Fruit fly (Drosophila melanogaster): ENCODE results near the gene Icmt.

The Icmt gene

DNA sequence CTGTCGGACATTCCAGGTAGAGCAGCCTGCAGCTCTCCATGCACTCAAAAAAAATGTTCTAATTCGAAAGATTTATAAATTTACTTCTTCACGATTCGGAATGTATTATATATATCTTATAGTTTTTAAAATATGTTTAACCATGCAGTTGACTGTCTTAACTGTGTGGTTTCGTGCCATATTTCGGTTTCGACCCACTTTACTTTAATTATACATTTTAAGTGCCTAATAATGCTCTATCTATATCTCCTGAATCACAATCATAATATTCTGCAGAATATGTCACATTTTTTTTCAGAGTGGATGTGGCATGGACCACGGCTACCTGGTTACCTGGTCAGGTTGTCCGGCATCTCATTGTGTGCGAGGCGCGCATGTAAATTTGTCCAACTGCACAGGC, 31.6 kb downstream of the Icmt start:
- TF ChIP-seq CTCF (optimal IDR thresholded peaks at IDR 0.05): no peak
- no peak for TF ChIP-seq CG8478 (optimal IDR thresholded peaks at IDR 0.05)

dm6 chr3L:13050675-13051202, 32.7 kb downstream of the Icmt start:
- TF ChIP-seq CTCF (optimal IDR thresholded peaks at IDR 0.05) (no peak), CG8478 (optimal IDR thresholded peaks at IDR 0.05) (no peak)

DNA sequence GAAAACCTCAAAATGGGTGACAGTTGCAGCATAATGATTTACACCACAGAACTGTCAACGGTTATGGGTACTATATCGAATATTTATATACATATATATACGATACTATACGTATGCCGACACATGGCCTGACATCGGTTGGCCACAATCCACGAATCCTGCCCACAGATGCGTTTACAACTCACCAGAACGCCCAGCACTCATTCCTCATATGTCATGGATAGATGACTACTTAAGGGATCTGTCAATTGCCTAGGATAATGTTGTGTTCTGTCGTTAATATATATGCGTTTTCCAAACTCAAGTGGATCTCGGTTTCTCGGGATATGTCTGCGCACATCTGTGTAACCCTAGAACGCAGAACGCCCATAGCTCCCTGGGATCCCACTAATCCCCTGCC, 40.4 kb downstream of the Icmt start:
- TF ChIP-seq CG8478 (optimal IDR thresholded peaks at IDR 0.05): no peak
- no peak for TF ChIP-seq CTCF (optimal IDR thresholded peaks at IDR 0.05)

DNA sequence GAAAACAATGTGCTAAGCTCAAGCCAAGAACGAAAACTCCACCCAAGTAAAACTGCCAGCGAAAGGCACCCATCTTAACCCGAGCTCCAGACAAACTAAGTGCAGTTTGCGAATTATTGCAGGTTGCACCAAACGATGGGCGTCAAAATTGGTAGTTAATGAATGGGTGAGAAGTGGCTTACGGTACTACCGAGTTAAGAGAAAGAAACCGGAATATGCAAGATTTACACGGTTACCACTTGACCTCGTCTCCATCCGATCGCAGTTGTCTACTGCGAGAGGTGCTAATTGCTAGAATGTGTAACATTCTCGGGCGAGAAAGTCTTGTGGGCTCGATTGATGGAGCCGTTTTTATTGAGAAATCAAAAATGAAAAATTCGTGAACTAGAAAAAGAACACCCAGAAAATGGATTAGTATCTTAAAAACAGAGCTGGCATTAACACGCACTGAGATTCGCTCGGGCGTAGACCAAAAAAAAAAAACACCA, 43.3 kb downstream of the Icmt start, which contains the start of the genes CG14115 and CG34428:
CG14115 (minus strand) TSS at position 101 of the 488 bp plus-strand sequence.
CG34428 (plus strand) TSS at position 438 of the 488 bp plus-strand sequence.
- no peak for TF ChIP-seq CTCF (optimal IDR thresholded peaks at IDR 0.05)
- TF ChIP-seq CG8478 (optimal IDR thresholded peaks at IDR 0.05): no peak

DNA sequence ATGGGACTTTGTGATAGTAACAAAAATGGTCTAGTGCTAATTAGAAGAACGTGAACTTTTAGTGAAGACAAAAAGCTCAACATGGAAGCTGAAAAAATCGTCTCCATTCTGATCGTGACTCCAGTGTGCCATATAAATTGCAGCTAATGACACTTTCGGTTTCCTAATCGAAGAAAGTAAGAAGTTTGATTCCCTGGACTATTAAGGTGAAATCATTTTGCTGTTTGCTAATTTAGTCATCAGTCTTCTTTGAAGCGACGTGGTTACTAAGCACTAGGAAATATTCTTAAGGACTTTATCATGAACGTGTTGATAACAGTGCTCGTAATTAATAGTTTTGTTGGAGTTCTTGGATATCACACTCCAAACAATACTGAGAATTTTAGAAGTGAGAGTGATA, 44.7 kb downstream of the Icmt start, which contains the start of gene CG34429:
CG34429 (plus strand) TSS at position 301 of the 400 bp plus-strand sequence.
- no peak for TF ChIP-seq CTCF (optimal IDR thresholded peaks at IDR 0.05)
- TF ChIP-seq CG8478 (optimal IDR thresholded peaks at IDR 0.05): no peak

DNA sequence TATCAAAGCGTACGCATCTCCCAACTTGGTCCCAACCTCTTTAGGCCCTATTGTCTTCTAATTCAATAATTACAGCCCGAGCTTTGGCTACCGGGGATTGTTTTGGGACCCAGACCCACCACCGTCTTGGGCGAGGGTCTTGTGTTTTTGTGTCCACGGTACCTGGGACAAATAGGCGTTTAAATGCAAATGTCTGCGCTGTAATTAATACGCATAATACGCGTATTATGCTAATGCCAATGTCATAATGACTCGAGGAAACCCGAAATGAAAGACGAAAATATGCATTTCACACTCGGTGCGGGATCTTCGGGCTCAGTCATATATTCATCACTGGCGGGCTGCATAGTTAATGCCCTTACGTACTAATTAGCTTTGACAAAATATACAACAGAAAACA, 46.3 kb downstream of the Icmt start:
- TF ChIP-seq CG8478 (optimal IDR thresholded peaks at IDR 0.05) (no peak), CTCF (optimal IDR thresholded peaks at IDR 0.05) (no peak)

DNA sequence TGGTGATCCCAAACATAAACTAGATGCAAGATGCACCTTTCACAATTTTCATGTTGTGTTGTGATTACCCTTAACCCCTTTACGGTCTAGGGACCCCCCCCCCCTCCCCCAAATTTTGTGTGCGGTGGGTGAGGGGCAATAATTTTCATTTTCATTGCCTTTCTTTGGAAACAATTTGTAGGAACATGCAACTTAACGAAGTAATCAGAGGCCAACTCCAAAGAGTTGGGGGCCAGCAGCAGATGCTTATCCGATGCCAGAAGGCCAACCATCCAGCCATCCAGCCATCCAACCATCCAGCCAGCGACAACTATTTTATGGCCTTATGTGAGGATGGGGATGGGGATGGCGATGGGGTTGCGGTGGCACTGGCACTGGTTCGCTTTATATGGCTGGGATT, 46.9 kb downstream of the Icmt start:
- TF ChIP-seq CG8478 (optimal IDR thresholded peaks at IDR 0.05) (no peak), CTCF (optimal IDR thresholded peaks at IDR 0.05) (no peak)

DNA sequence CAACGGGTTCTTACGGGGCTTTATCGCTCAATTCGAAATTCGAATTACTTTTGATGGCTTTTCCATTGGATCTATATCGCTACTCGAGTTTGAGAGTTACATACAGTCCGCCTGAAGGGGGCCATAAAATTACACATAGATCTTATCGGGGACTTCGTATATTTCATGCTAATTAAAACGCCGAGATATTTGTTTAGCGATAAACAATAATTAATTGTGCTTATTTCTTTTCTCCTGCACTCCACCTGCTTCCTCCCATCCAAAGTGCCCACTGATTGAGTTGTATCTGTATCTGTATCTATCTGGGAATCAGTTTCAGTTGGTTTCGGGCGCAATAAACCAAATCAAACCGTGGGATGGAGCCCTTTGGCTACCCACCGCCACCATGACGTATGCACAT, 47.6 kb downstream of the Icmt start:
- TF ChIP-seq CG8478 (optimal IDR thresholded peaks at IDR 0.05) (no peak), CTCF (optimal IDR thresholded peaks at IDR 0.05) (no peak)

DNA sequence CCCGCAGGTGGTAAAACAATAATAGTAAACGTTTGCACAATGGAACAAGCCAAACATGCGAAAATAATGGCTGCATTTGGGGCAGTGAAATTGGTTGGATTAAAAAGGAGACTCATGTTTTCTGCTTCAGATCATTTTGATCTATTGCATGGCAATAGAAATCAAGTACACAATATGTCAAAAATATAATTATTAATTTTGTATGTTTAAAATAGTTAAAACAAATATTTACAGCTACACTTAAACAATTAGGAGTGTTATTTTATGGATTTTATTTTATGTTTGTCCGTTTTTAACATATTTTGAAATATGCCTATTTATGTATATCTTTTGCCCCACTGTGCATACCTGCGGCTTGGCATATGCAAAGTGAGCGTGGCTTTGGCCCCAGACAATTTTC, 48.2 kb downstream of the Icmt start:
- TF ChIP-seq CTCF (optimal IDR thresholded peaks at IDR 0.05): no peak
- no peak for TF ChIP-seq CG8478 (optimal IDR thresholded peaks at IDR 0.05)

DNA sequence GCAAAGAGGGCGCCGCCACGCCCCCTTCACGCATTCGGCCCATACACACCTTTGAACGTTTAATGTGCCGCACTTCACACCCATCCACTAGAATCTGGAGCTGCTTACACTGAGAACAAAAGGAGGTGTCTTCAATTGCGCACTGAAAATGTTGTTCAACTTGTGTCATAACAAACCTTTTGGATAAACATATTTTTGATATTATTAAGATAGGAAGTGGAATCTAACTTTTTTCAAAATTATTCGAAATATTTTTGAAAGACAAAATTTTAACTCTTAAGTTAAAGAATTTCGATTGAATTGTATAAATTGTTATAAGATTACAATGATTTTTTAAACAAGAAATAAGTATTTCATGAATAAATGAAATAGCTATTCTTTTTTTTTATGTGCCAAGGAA, 50.2 kb downstream of the Icmt start:
- no peak for TF ChIP-seq CG8478 (optimal IDR thresholded peaks at IDR 0.05)
- no peak for TF ChIP-seq CTCF (optimal IDR thresholded peaks at IDR 0.05)
